Fruit fly (Drosophila melanogaster) whole organism, embryonic: ENCODE results near the gene CG14965.

Source experiments
- Asciz ChIP-seq: fragments of 200-800 bp; sonication (Bioruptor generic); optimal IDR thresholded peaks from 2 replicates; lab custom pipeline; 2017; ENCODE audit warnings: missing biosample characterization, mild to moderate bottlenecking, missing genetic modification characterization, missing genetic modification reagents
- Atf6 ChIP-seq: fragments of 200-800 bp; sonication (Bioruptor generic); IDR thresholded peaks from 2 replicates; pipeline ENCODE4 v1.3.6; 2022; ENCODE audit warnings: missing biosample characterization, missing genetic modification characterization
- Blimp-1 ChIP-seq: fragments of 200-800 bp; sonication (Bioruptor generic); optimal IDR thresholded peaks from 3 replicates; lab custom pipeline; 2018; ENCODE audit warnings: missing biosample characterization, missing genetic modification characterization, mild to moderate bottlenecking, moderate library complexity, missing genetic modification reagents
- C15 ChIP-seq: fragments of 200-800 bp; sonication (Bioruptor generic); IDR thresholded peaks from 3 replicates; pipeline ENCODE4 v1.3.6; 2022; ENCODE audit warnings: missing biosample characterization, missing genetic modification characterization
- CG10543 ChIP-seq: fragments of 200-800 bp; sonication (Bioruptor generic); optimal IDR thresholded peaks from 3 replicates; lab custom pipeline; 2017; ENCODE audit warnings: missing biosample characterization, mild to moderate bottlenecking, missing genetic modification characterization, moderate library complexity
- CG11085 ChIP-seq: fragments of 200-800 bp; sonication (Bioruptor generic); IDR thresholded peaks from 2 replicates; pipeline ENCODE4 v1.3.6; 2022; ENCODE audit warnings: missing biosample characterization, missing genetic modification characterization
- CG11456 ChIP-seq: fragments of 200-800 bp; sonication (Bioruptor generic); IDR thresholded peaks from 3 replicates; pipeline ENCODE4 v1.3.6; 2022; ENCODE audit warnings: missing biosample characterization, missing genetic modification characterization
- CG11696 ChIP-seq: fragments of 200-800 bp; sonication (Bioruptor generic); IDR thresholded peaks from 2 replicates; pipeline ENCODE4 v1.3.6; 2022; ENCODE audit warnings: missing biosample characterization, missing genetic modification characterization
- CG12155 ChIP-seq: fragments of 200-800 bp; sonication (Bioruptor generic); optimal IDR thresholded peaks from 3 replicates; lab custom pipeline; 2016; ENCODE audit warnings: missing biosample characterization, missing genetic modification characterization
- CG13424 ChIP-seq: fragments of 200-800 bp; sonication (Bioruptor generic); optimal IDR thresholded peaks from 2 replicates; lab custom pipeline; 2019; ENCODE audit warnings: missing biosample characterization, mild to moderate bottlenecking, missing genetic modification characterization, moderate library complexity
- CG14441 ChIP-seq: fragments of 200-800 bp; sonication (Bioruptor generic); IDR thresholded peaks from 2 replicates; pipeline ENCODE4 v1.3.6; 2022; ENCODE audit warnings: missing biosample characterization, missing genetic modification characterization
- CG14667 ChIP-seq: fragments of 200-800 bp; sonication (Bioruptor generic); IDR thresholded peaks from 2 replicates; pipeline ENCODE4 v1.3.6; 2022; ENCODE audit warnings: missing biosample characterization, missing genetic modification characterization
- CG15601 ChIP-seq: fragments of 200-800 bp; sonication (Bioruptor generic); optimal IDR thresholded peaks from 3 replicates; lab custom pipeline; 2019; ENCODE audit warnings: missing biosample characterization, mild to moderate bottlenecking, missing genetic modification characterization, moderate library complexity
- CG1603 ChIP-seq: fragments of 200-800 bp; sonication (Bioruptor generic); optimal IDR thresholded peaks from 2 replicates; lab custom pipeline; 2019; ENCODE audit warnings: missing biosample characterization, mild to moderate bottlenecking, missing genetic modification characterization, moderate library complexity
- CG17359 ChIP-seq: fragments of 200-800 bp; sonication (Bioruptor generic); optimal IDR thresholded peaks from 3 replicates; lab custom pipeline; 2018; ENCODE audit warnings: missing biosample characterization, mild to moderate bottlenecking, missing genetic modification characterization, moderate library complexity
- CG1832 ChIP-seq: fragments of 200-800 bp; sonication (Bioruptor generic); optimal IDR thresholded peaks from 2 replicates; lab custom pipeline; 2017; ENCODE audit warnings: missing biosample characterization, mild to moderate bottlenecking, missing genetic modification characterization, inconsistent platforms
- CG31365 ChIP-seq: fragments of 200-800 bp; sonication (Bioruptor generic); optimal IDR thresholded peaks from 2 replicates; lab custom pipeline; 2018; ENCODE audit warnings: missing biosample characterization, mild to moderate bottlenecking, missing genetic modification characterization
- CG4730 ChIP-seq: fragments of 200-800 bp; sonication (Bioruptor generic); IDR thresholded peaks from 2 replicates; pipeline ENCODE4 v1.3.6; 2022; ENCODE audit warnings: missing biosample characterization, missing genetic modification characterization
- CG7357 ChIP-seq: fragments of 200-800 bp; sonication (Bioruptor generic); IDR thresholded peaks from 3 replicates; pipeline ENCODE4 v1.3.6; 2022; ENCODE audit warnings: missing biosample characterization, missing genetic modification characterization
- CG7963 ChIP-seq: fragments of 200-800 bp; sonication (Bioruptor generic); IDR thresholded peaks from 3 replicates; pipeline ENCODE4 v1.3.6; 2022; ENCODE audit warnings: missing biosample characterization, missing genetic modification characterization; ENCODE audit not compliant: partially characterized antibody
- Chrac-16 ChIP-seq: fragments of 200-800 bp; sonication (Bioruptor generic); optimal IDR thresholded peaks from 3 replicates; lab custom pipeline; 2016; ENCODE audit warnings: missing biosample characterization, missing genetic modification characterization
- CoRest ChIP-seq: fragments of 200-800 bp; sonication (Bioruptor generic); optimal IDR thresholded peaks from 3 replicates; lab custom pipeline; 2018; ENCODE audit warnings: missing biosample characterization, mild to moderate bottlenecking, missing genetic modification characterization, moderate library complexity
- Dbx ChIP-seq: fragments of 200-800 bp; sonication (Bioruptor generic); IDR thresholded peaks from 3 replicates; pipeline ENCODE4 v1.3.6; 2022; ENCODE audit warnings: missing biosample characterization, missing genetic modification characterization
- Eip74EF ChIP-seq, 2 experiments: fragments of 200-800 bp in 1 of 2; fragments of >200 bp in 1 of 2; sonication (Bioruptor generic) in 1 of 2; optimal IDR thresholded peaks; 2 replicates each; lab custom pipeline; 2017 to 2019; ENCODE audit warnings: missing biosample characterization in 2 of 2, missing genetic modification characterization in 2 of 2, mild to moderate bottlenecking in 1 of 2, moderate library complexity in 1 of 2
- Ets65A ChIP-seq: fragments of 200-800 bp; sonication (Bioruptor generic); peaks from one replicate; lab custom pipeline; 2016; ENCODE audit warnings: missing biosample characterization, missing genetic modification characterization
- Fer1 ChIP-seq: fragments of 200-800 bp; sonication (Bioruptor generic); optimal IDR thresholded peaks from 2 replicates; lab custom pipeline; 2017; ENCODE audit warnings: missing biosample characterization, mild to moderate bottlenecking, missing genetic modification characterization
- HLH3B ChIP-seq: fragments of 200-800 bp; sonication (Bioruptor generic); IDR thresholded peaks from 2 replicates; pipeline ENCODE4 v1.3.6; 2022; ENCODE audit warnings: missing biosample characterization, missing genetic modification characterization
- Max ChIP-seq: fragments of 200-800 bp; sonication (Bioruptor generic); optimal IDR thresholded peaks from 2 replicates; lab custom pipeline; 2016; ENCODE audit warnings: missing biosample characterization, mild to moderate bottlenecking, missing genetic modification characterization
- Oli ChIP-seq: fragments of 200-800 bp; sonication (Bioruptor generic); optimal IDR thresholded peaks from 2 replicates; lab custom pipeline; 2018; ENCODE audit warnings: missing biosample characterization, mild to moderate bottlenecking, missing genetic modification characterization, moderate library complexity
- PHDP ChIP-seq: fragments of 200-800 bp; sonication (Bioruptor generic); optimal IDR thresholded peaks from 3 replicates; lab custom pipeline; 2018; ENCODE audit warnings: missing biosample characterization, mild to moderate bottlenecking, missing genetic modification characterization, moderate library complexity
- Poxn ChIP-seq: fragments of 200-800 bp; sonication (Bioruptor generic); IDR thresholded peaks from 2 replicates; pipeline ENCODE4 v1.3.6; 2022; ENCODE audit warnings: missing biosample characterization, missing genetic modification characterization
- Ptx1 ChIP-seq: fragments of 200-800 bp; sonication (Bioruptor generic); IDR thresholded peaks from 2 replicates; pipeline ENCODE4 v1.3.6; 2022; ENCODE audit warnings: missing biosample characterization, missing genetic modification characterization
- al ChIP-seq: fragments of 200-800 bp; sonication (Bioruptor generic); IDR thresholded peaks from 2 replicates; pipeline ENCODE4 v1.3.6; 2022; ENCODE audit warnings: missing biosample characterization, missing genetic modification characterization
- amos ChIP-seq: fragments of 200-800 bp; sonication (Bioruptor generic); IDR thresholded peaks from 2 replicates; pipeline ENCODE4 v1.3.6; 2022; ENCODE audit warnings: missing biosample characterization, missing genetic modification characterization; ENCODE audit not compliant: partially characterized antibody
- az2 ChIP-seq: fragments of 200-800 bp; sonication (Bioruptor generic); optimal IDR thresholded peaks from 3 replicates; lab custom pipeline; 2016; ENCODE audit warnings: missing biosample characterization, missing genetic modification characterization
- bbx ChIP-seq: fragments of 200-800 bp; sonication (Bioruptor generic); IDR thresholded peaks from 2 replicates; pipeline ENCODE4 v1.3.6; 2022; ENCODE audit warnings: missing biosample characterization, missing genetic modification characterization; ENCODE audit not compliant: partially characterized antibody
- br ChIP-seq: fragments of >200 bp; optimal IDR thresholded peaks from 2 replicates; lab custom pipeline; 2017
- cg ChIP-seq: fragments of 200-800 bp; sonication (Bioruptor generic); optimal IDR thresholded peaks from 3 replicates; lab custom pipeline; 2019; ENCODE audit warnings: missing biosample characterization, mild to moderate bottlenecking, missing genetic modification characterization, moderate library complexity
- chn ChIP-seq: fragments of 200-800 bp; sonication (Bioruptor generic); optimal IDR thresholded peaks from 2 replicates; lab custom pipeline; 2016; ENCODE audit warnings: missing biosample characterization, missing genetic modification characterization
- ci ChIP-seq: fragments of 200-800 bp; sonication (Bioruptor generic); IDR thresholded peaks from 3 replicates; pipeline ENCODE4 v1.3.6; 2022; ENCODE audit warnings: missing biosample characterization, missing genetic modification characterization
- da ChIP-seq: fragments of 200-800 bp; sonication (Bioruptor generic); optimal IDR thresholded peaks from 2 replicates; lab custom pipeline; 2016; ENCODE audit warnings: missing biosample characterization, missing genetic modification characterization
- ken ChIP-seq: fragments of 200-800 bp; sonication (Bioruptor generic); IDR thresholded peaks from 3 replicates; pipeline ENCODE4 v1.3.6; 2022; ENCODE audit warnings: missing biosample characterization, missing genetic modification characterization
- lmd ChIP-seq: fragments of 200-800 bp; sonication (Bioruptor generic); IDR thresholded peaks from 2 replicates; pipeline ENCODE4 v1.3.6; 2022; ENCODE audit warnings: missing biosample characterization, missing genetic modification characterization
- sc ChIP-seq, 3 experiments: fragments of >200 bp in 2 of 3; fragments of 200-800 bp in 1 of 3; sonication (Bioruptor generic) in 1 of 3; optimal IDR thresholded peaks; 2 replicates in 2 of 3; 3 replicates in 1 of 3; lab custom pipeline; 2017; ENCODE audit warnings: mild to moderate bottlenecking in 1 of 3, missing biosample characterization in 1 of 3, missing genetic modification characterization in 1 of 3, missing genetic modification reagents in 1 of 3
- seq ChIP-seq: fragments of 200-800 bp; sonication (Bioruptor generic); IDR thresholded peaks from 2 replicates; pipeline ENCODE4 v1.3.6; 2022; ENCODE audit warnings: missing biosample characterization, missing genetic modification characterization
- shn ChIP-seq: fragments of 200-800 bp; sonication (Bioruptor generic); optimal IDR thresholded peaks from 3 replicates; lab custom pipeline; 2016; ENCODE audit warnings: missing biosample characterization, missing genetic modification characterization
- sima ChIP-seq: fragments of 200-800 bp; sonication (Bioruptor generic); optimal IDR thresholded peaks from 2 replicates; lab custom pipeline; 2016; ENCODE audit warnings: missing biosample characterization, missing genetic modification characterization
- ttk ChIP-seq: fragments of 200-800 bp; sonication (Bioruptor generic); IDR thresholded peaks from 2 replicates; pipeline ENCODE4 v2.1.2; 2022; ENCODE audit warnings: missing biosample characterization, missing genetic modification characterization
- unpg ChIP-seq: fragments of 200-800 bp; sonication (Bioruptor generic); optimal IDR thresholded peaks from 3 replicates; lab custom pipeline; 2018; ENCODE audit warnings: missing biosample characterization, mild to moderate bottlenecking, missing genetic modification characterization, moderate library complexity
- yki ChIP-seq: fragments of >200 bp; optimal IDR thresholded peaks from 3 replicates; lab custom pipeline; 2018

The CG14965 gene

DNA sequence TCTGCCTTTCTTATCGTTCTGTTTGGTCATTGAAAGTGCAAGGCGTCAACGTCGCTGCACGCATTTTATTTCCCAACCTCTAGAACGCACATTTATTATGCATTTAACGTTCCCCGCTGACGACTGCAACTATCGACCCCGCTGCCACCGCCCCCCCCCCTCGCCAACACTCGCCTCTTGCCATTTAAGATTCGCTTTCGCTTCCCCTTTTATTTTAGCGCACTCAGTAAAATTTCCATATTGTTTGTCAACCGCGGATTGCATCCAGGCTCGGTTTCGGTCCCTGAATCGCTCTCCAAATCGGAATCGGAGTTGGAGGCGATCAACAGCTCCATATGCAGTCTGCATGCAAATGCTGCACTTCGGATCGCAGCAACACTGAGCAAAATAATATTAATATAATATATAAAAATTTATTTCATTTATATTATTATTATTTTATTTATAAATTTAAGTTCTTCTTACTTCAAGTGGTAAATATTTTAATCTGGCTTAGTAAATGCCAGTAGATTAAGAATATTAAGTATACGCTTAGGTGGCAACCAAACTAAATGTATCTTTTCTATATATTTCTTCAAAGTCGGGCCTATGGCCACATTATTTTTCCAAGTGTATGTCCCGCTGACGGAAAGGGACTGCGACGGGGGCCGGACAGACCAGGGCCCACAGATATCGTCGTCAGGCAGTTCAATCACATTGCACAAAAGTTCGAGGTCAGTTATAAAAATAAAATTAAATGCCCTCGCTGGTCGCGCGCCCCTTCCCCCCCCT, 48.5 kb upstream of the CG14965 start (continued):
- TF ChIP-seq CG1603 (tag; lab: Kevin White, UChicago) (peak; percentile 2), Dbx (GFP tag; lab: Robert Waterston, UW) (no peak), CG7357 (GFP tag; lab: Robert Waterston, UW) (no peak), seq (GFP tag; lab: Robert Waterston, UW) (0 out of 2 replicates have a peak, but pooled peaks have one; percentile 30), CG1832 (GFP tag; lab: Kevin White, UChicago) (no peak), Eip74EF (GFP tag; optimal IDR thresholded peaks at IDR 0.05; lab: Kevin White, UChicago) (peak in 1 of 2 experiments; percentile 34), CG15601 (peak; percentile 36), cg (GFP tag; lab: Kevin White, UChicago) (no peak), CG11085 (GFP tag; lab: Robert Waterston, UW) (no peak), ttk (GFP tag; lab: Robert Waterston, UW) (no peak), az2 (GFP tag; lab: Kevin White, UChicago) (peak; percentile 29), ken (no peak), br (lab: Kevin White, UChicago) (no peak), CoRest (tag; lab: Kevin White, UChicago) (peak; percentile 50), HLH3B (GFP tag; lab: Robert Waterston, UW) (no peak), CG7963 (no peak), sc (optimal IDR thresholded peaks at IDR 0.05; lab: Kevin White, UChicago) (no peak), sc (GFP tag; optimal IDR thresholded peaks at IDR 0.05; lab: Kevin White, UChicago) (peak; percentile 4), PHDP (tag; lab: Kevin White, UChicago) (peak; percentile 27), amos (no peak), CG12155 (no peak), CG17359 (tag; lab: Kevin White, UChicago) (peak; percentile 53), shn (GFP tag; lab: Kevin White, UChicago) (no peak), C15 (GFP tag; lab: Robert Waterston, UW) (no peak), Atf6 (GFP tag; lab: Robert Waterston, UW) (no peak), CG11456 (GFP tag; lab: Robert Waterston, UW) (no peak), Poxn (no peak), unpg (GFP tag; lab: Kevin White, UChicago) (peak; percentile 18), yki (lab: Kevin White, UChicago) (no peak), al (no peak), Fer1 (GFP tag; lab: Kevin White, UChicago) (no peak), ci (0 out of 3 replicates have a peak, but pooled peaks have one; percentile 43), lmd (GFP tag; lab: Robert Waterston, UW) (no peak), sima (GFP tag; lab: Kevin White, UChicago) (no peak), chn (GFP tag; lab: Kevin White, UChicago) (no peak), Ets65A (peak; percentile 25), CG11696 (no peak), Ptx1 (GFP tag; lab: Robert Waterston, UW) (0 out of 2 replicates have a peak, but pooled peaks have one; percentile 11), Chrac-16 (GFP tag; lab: Kevin White, UChicago) (no peak), Oli (tag; lab: Kevin White, UChicago) (peak; percentile 51), Blimp-1 (peak; percentile 15), CG10543 (GFP tag; lab: Kevin White, UChicago) (no peak), CG4730 (GFP tag; lab: Robert Waterston, UW) (no peak), CG14667 (GFP tag; lab: Robert Waterston, UW) (no peak), CG14441 (peak; percentile 18; the same call in 1 of the 2 replicates), Asciz (GFP tag; lab: Kevin White, UChicago) (no peak), Max (GFP tag; lab: Kevin White, UChicago) (no peak), CG31365 (tag; lab: Kevin White, UChicago) (no peak), CG13424 (peak; percentile 40), bbx (GFP tag; lab: Robert Waterston, UW) (no peak), da (GFP tag; lab: Kevin White, UChicago) (no peak)
